Worm (Caenorhabditis elegans) whole organism, midembryonic: ENCODE measurements around the gene btb-8.

ENCODE experiments used
- T22C8.4 ChIP-seq: fragments of 200-800 bp; sonication (Bioruptor generic); IDR thresholded peaks from 2 replicates; pipeline ENCODE4 v1.3.6; 2022; ENCODE audit warnings: missing genetic modification characterization, missing compliant biosample characterization
- cog-1 ChIP-seq: sonication (generic microtip); optimal IDR thresholded peaks from 2 replicates; lab custom pipeline; 2016; ENCODE audit warnings: missing genetic modification characterization, missing compliant biosample characterization
- flt-1 ChIP-seq: fragments of 200-800 bp; sonication (Bioruptor generic); IDR thresholded peaks from 2 replicates; pipeline ENCODE4 v1.3.6; 2022; ENCODE audit warnings: missing genetic modification characterization, missing compliant biosample characterization
- klf-2 ChIP-seq: fragments of 200-800 bp; sonication (Bioruptor generic); conservative IDR thresholded peaks from 2 replicates; pipeline ENCODE4 v1.3.6; 2022; ENCODE audit warnings: missing genetic modification reagents, missing genetic modification characterization, missing compliant biosample characterization
- med-1 ChIP-seq: sonication (generic microtip); optimal IDR thresholded peaks from 2 replicates; lab custom pipeline; 2017; ENCODE audit warnings: missing genetic modification characterization, mild to moderate bottlenecking, missing compliant biosample characterization, antibody characterized with exemption, missing genetic modification reagents; ENCODE audit not compliant: insufficient read depth
- ref-1 ChIP-seq: fragments of 200-800 bp; sonication (Bioruptor generic); conservative IDR thresholded peaks from 2 replicates; pipeline ENCODE4 v1.3.6; 2022; ENCODE audit warnings: missing genetic modification reagents, missing genetic modification characterization, missing compliant biosample characterization
- tab-1 ChIP-seq: fragments of 200-800 bp; sonication (Bioruptor generic); IDR thresholded peaks from 2 replicates; pipeline ENCODE4 v1.3.6; 2022; ENCODE audit warnings: missing genetic modification characterization, missing compliant biosample characterization
- ztf-23 ChIP-seq: fragments of 200-800 bp; sonication (Bioruptor generic); IDR thresholded peaks from 2 replicates; pipeline ENCODE4 v1.3.6; 2022; ENCODE audit warnings: missing genetic modification reagents, missing genetic modification characterization, missing compliant biosample characterization
- ztf-29 ChIP-seq: fragments of 200-800 bp; sonication (Bioruptor generic); IDR thresholded peaks from 2 replicates; pipeline ENCODE4 v1.3.6; 2022; ENCODE audit warnings: missing genetic modification reagents, missing genetic modification characterization, missing compliant biosample characterization

The btb-8 gene

DNA sequence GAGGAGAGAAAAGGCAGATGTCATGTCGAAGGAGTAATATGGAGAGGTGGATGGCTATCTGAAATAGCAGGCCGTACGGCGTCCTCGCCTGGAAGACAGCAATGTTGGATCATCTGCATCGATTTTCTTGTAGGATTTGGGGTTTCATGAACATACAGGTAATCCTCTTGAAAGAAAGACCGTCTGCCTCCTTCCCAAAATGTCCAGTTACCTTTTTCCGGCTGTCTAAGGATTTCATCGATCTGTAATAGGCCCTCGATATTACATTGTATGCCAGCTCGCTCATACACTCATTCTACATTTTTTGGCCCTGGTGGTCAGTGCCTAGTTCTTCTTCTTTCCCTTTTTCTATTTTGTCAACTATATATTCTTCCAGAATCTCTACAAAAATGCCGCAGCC lies at the start of gene btb-8, which contains the start of gene fbxb-5:
btb-8 (plus strand) TSS at position 377 of the 400 bp plus-strand sequence.
fbxb-5 (minus strand) TSS at position 101 of the 400 bp plus-strand sequence.
- no peak for TF ChIP-seq ztf-23 (GFP tag; lab: Robert Waterston, UW)

ce11 chrII:1676088-1676487 lies 46.5 kb upstream of the btb-8 start, which contains the start of gene fbxb-17:
Gene fbxb-17 (plus strand): TSS chrII:1676388.
- no peak for TF ChIP-seq T22C8.4 (GFP tag; lab: Robert Waterston, UW)

DNA sequence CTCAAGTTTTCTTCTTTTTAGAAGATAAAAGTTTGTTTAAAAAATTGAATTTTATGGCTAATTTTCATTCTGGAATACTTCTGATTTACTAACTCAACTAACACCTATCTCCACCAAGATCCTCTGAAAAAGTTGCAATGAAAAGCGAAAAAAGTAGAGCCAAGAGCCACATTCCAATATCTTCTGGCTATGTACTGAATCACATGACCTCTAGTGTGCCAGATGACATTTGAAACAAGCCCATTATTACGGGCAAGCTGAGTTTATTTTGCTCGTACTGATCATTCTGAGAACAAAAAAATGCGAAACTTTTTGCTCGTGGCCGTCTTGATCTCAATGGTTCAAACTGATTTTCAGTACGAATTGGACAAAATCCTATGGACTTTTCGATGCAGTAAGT lies 43.5 kb upstream of the btb-8 start, which contains the start of gene irld-36:
irld-36 (plus strand) TSS at position 301 of the 400 bp plus-strand sequence.
- TF ChIP-seq med-1 (GFP tag; lab: Kevin White, UChicago): no peak
- no peak for TF ChIP-seq ref-1
- TF ChIP-seq tab-1 (GFP tag; lab: Robert Waterston, UW): no peak
- no peak for TF ChIP-seq cog-1 (tag; lab: Kevin White, UChicago)
- no peak for TF ChIP-seq T22C8.4 (GFP tag; lab: Robert Waterston, UW)
- no peak for TF ChIP-seq ztf-23 (GFP tag; lab: Robert Waterston, UW)
- TF ChIP-seq ztf-29: no peak
- TF ChIP-seq klf-2 (GFP tag; lab: Robert Waterston, UW): no peak
- no peak for TF ChIP-seq flt-1 (GFP tag; lab: Robert Waterston, UW)

- TF ChIP-seq ztf-23 (GFP tag; lab: Robert Waterston, UW) (no peak), klf-2 (GFP tag; lab: Robert Waterston, UW) (no peak), ztf-29 (no peak), flt-1 (GFP tag; lab: Robert Waterston, UW) (no peak), cog-1 (tag; lab: Kevin White, UChicago) (no peak), med-1 (GFP tag; lab: Kevin White, UChicago) (no peak), T22C8.4 (GFP tag; lab: Robert Waterston, UW) (no peak), tab-1 (GFP tag; lab: Robert Waterston, UW) (no peak), ref-1 (no peak)
Observed at ce11 chrII:1682218-1682617, 40.4 kb upstream of the btb-8 start, which contains the start of gene fbxb-26. Gene fbxb-26 (plus strand): TSS chrII:1682518.

DNA sequence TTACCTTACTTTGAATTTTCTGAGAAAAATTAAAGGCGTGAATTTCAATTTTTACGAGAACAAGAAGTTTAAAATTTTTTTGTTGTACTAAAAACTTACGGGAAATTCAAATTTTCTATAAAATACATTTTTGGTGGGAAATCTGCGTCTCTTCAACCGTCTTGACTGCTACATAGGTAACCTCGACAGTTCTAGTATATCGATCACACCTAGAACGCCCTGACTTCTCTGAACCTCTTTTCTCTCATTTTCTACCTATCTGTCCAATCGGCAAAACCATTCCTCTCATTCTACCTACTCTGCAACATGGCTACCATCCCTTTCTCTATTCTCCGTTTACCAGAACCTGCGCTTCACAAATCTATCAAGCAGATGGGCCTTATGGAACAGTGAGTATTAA lies 38.8 kb upstream of the btb-8 start, which contains the start of gene fbxb-25:
fbxb-25 (plus strand) TSS at position 301 of the 400 bp plus-strand sequence.
- TF ChIP-seq flt-1 (GFP tag; lab: Robert Waterston, UW) (no peak), ztf-29 (no peak), cog-1 (tag; lab: Kevin White, UChicago) (no peak), med-1 (GFP tag; lab: Kevin White, UChicago) (no peak), ztf-23 (GFP tag; lab: Robert Waterston, UW) (no peak), ref-1 (no peak), T22C8.4 (GFP tag; lab: Robert Waterston, UW) (no peak), tab-1 (GFP tag; lab: Robert Waterston, UW) (no peak), klf-2 (GFP tag; lab: Robert Waterston, UW) (no peak)

ce11 chrII:1688813-1689212 lies 33.8 kb upstream of the btb-8 start, which contains the start of the genes fbxb-18 and fbxb-19:
Gene fbxb-18 (minus strand): TSS chrII:1688913.
Gene fbxb-19 (minus strand): TSS chrII:1689181.
- TF ChIP-seq ztf-23 (GFP tag; lab: Robert Waterston, UW) (no peak), cog-1 (tag; lab: Kevin White, UChicago) (no peak), med-1 (GFP tag; lab: Kevin White, UChicago) (no peak), ref-1 (no peak), T22C8.4 (GFP tag; lab: Robert Waterston, UW) (no peak)

ce11 chrII:1691011-1691410 lies 31.6 kb upstream of the btb-8 start, which contains the start of gene fbxc-22:
Gene fbxc-22 (minus strand): TSS chrII:1691111.
- no peak for TF ChIP-seq ztf-29
- no peak for TF ChIP-seq ref-1
- TF ChIP-seq flt-1 (GFP tag; lab: Robert Waterston, UW): no peak
- no peak for TF ChIP-seq med-1 (GFP tag; lab: Kevin White, UChicago)
- TF ChIP-seq ztf-23 (GFP tag; lab: Robert Waterston, UW): no peak
- no peak for TF ChIP-seq cog-1 (tag; lab: Kevin White, UChicago)
- TF ChIP-seq tab-1 (GFP tag; lab: Robert Waterston, UW): no peak
- no peak for TF ChIP-seq T22C8.4 (GFP tag; lab: Robert Waterston, UW)
- no peak for TF ChIP-seq klf-2 (GFP tag; lab: Robert Waterston, UW)

- TF ChIP-seq ztf-23 (GFP tag; lab: Robert Waterston, UW) (no peak), klf-2 (GFP tag; lab: Robert Waterston, UW) (no peak), med-1 (GFP tag; lab: Kevin White, UChicago) (no peak), T22C8.4 (GFP tag; lab: Robert Waterston, UW) (no peak), flt-1 (GFP tag; lab: Robert Waterston, UW) (no peak), cog-1 (tag; lab: Kevin White, UChicago) (no peak), tab-1 (GFP tag; lab: Robert Waterston, UW) (no peak), ztf-29 (no peak), ref-1 (no peak)
Observed at ce11 chrII:1692827-1693226, 29.7 kb upstream of the btb-8 start, which contains the start of gene fbxc-21. Gene fbxc-21 (minus strand): TSS chrII:1692927.

DNA sequence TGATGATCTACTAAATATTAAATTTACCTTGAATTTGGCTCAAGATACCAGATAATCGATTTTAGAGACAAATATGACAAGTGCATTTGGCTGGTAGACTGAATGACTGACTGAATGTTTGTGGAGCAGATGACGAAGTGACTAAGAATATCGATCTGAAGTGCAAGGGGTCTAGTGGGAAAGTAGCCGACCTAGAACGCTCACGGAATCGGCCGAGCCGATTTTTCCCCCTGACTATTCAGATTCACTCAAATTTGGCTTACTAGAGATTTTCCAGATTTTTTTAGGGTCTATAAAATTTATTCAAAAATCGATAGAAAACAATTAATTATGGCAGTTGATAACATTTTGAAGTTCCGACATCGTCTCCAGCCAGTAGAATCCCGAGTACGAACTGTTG lies 28.0 kb upstream of the btb-8 start, which contains the start of gene fbxc-26:
fbxc-26 (minus strand) TSS at position 101 of the 400 bp plus-strand sequence.
- TF ChIP-seq klf-2 (GFP tag; lab: Robert Waterston, UW): no peak
- no peak for TF ChIP-seq ref-1
- no peak for TF ChIP-seq ztf-29
- no peak for TF ChIP-seq cog-1 (tag; lab: Kevin White, UChicago)
- TF ChIP-seq tab-1 (GFP tag; lab: Robert Waterston, UW): no peak
- no peak for TF ChIP-seq T22C8.4 (GFP tag; lab: Robert Waterston, UW)
- no peak for TF ChIP-seq ztf-23 (GFP tag; lab: Robert Waterston, UW)
- no peak for TF ChIP-seq flt-1 (GFP tag; lab: Robert Waterston, UW)

- no peak for TF ChIP-seq ztf-29
- TF ChIP-seq cog-1 (tag; lab: Kevin White, UChicago): no peak
- no peak for TF ChIP-seq ztf-23 (GFP tag; lab: Robert Waterston, UW)
- TF ChIP-seq tab-1 (GFP tag; lab: Robert Waterston, UW): no peak
- TF ChIP-seq flt-1 (GFP tag; lab: Robert Waterston, UW): no peak
- no peak for TF ChIP-seq med-1 (GFP tag; lab: Kevin White, UChicago)
- TF ChIP-seq ref-1: no peak
- no peak for TF ChIP-seq T22C8.4 (GFP tag; lab: Robert Waterston, UW)
- no peak for TF ChIP-seq klf-2 (GFP tag; lab: Robert Waterston, UW)
Observed at ce11 chrII:1695861-1696260, 26.7 kb upstream of the btb-8 start, which contains the start of gene F58E1.13. Gene F58E1.13 (minus strand): TSS chrII:1695872.
